Worm (Caenorhabditis elegans) whole organism, midembryonic: ENCODE results near the gene parp-2.

ENCODE experiments used
- T22C8.4 ChIP-seq: fragments of 200-800 bp; sonication (Bioruptor generic); IDR thresholded peaks from 2 replicates; pipeline ENCODE4 v1.3.6; 2022; ENCODE audit warnings: missing genetic modification characterization, missing compliant biosample characterization
- cog-1 ChIP-seq: sonication (generic microtip); optimal IDR thresholded peaks from 2 replicates; lab custom pipeline; 2016; ENCODE audit warnings: missing genetic modification characterization, missing compliant biosample characterization
- flt-1 ChIP-seq: fragments of 200-800 bp; sonication (Bioruptor generic); IDR thresholded peaks from 2 replicates; pipeline ENCODE4 v1.3.6; 2022; ENCODE audit warnings: missing genetic modification characterization, missing compliant biosample characterization
- klf-2 ChIP-seq: fragments of 200-800 bp; sonication (Bioruptor generic); conservative IDR thresholded peaks from 2 replicates; pipeline ENCODE4 v1.3.6; 2022; ENCODE audit warnings: missing genetic modification reagents, missing genetic modification characterization, missing compliant biosample characterization
- med-1 ChIP-seq: sonication (generic microtip); optimal IDR thresholded peaks from 2 replicates; lab custom pipeline; 2017; ENCODE audit warnings: missing genetic modification characterization, mild to moderate bottlenecking, missing compliant biosample characterization, antibody characterized with exemption, missing genetic modification reagents; ENCODE audit not compliant: insufficient read depth
- ref-1 ChIP-seq: fragments of 200-800 bp; sonication (Bioruptor generic); conservative IDR thresholded peaks from 2 replicates; pipeline ENCODE4 v1.3.6; 2022; ENCODE audit warnings: missing genetic modification reagents, missing genetic modification characterization, missing compliant biosample characterization
- tab-1 ChIP-seq: fragments of 200-800 bp; sonication (Bioruptor generic); IDR thresholded peaks from 2 replicates; pipeline ENCODE4 v1.3.6; 2022; ENCODE audit warnings: missing genetic modification characterization, missing compliant biosample characterization
- ztf-23 ChIP-seq: fragments of 200-800 bp; sonication (Bioruptor generic); IDR thresholded peaks from 2 replicates; pipeline ENCODE4 v1.3.6; 2022; ENCODE audit warnings: missing genetic modification reagents, missing genetic modification characterization, missing compliant biosample characterization
- ztf-29 ChIP-seq: fragments of 200-800 bp; sonication (Bioruptor generic); IDR thresholded peaks from 2 replicates; pipeline ENCODE4 v1.3.6; 2022; ENCODE audit warnings: missing genetic modification reagents, missing genetic modification characterization, missing compliant biosample characterization

parp-2 gene

DNA sequence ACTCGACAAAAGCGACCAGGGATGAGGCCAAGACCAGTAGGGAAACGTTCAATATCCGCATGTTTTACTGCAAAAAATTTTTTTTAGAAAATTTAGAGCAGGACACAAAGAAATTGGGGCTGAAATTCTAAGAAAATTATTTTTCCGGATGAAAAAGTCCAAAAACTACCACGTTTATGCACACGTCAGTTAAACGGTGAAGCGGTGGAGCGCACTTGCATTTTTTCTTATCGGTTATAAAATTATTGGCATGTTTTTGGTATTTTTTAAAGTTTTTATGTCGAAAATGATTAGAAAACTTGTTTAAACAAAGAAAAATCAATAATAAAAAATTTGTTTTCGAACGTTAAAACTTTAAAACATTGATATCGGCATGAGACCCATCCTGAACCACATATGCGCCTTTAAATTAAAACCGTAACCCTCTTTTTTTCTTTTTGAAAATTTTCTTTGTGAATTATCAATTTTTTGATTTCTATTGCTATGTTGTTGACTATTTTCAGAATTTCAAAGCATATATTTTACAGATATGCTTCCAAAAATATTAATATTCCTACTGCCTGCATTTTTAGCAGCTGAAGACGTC lies 31.4 kb downstream of the parp-2 start, which contains the start of the genes dnj-20 and ZK1307.8:
TSS of gene dnj-20 (minus strand) at position 67 of the 586 bp plus-strand sequence.
TSS of gene ZK1307.8 (plus strand) at position 504 of the 586 bp plus-strand sequence.
- TF ChIP-seq ztf-23 (no peak), ref-1 (GFP tag; lab: Robert Waterston, UW) (no peak), cog-1 (no peak), med-1 (GFP tag; lab: Kevin White, UChicago) (no peak)

DNA sequence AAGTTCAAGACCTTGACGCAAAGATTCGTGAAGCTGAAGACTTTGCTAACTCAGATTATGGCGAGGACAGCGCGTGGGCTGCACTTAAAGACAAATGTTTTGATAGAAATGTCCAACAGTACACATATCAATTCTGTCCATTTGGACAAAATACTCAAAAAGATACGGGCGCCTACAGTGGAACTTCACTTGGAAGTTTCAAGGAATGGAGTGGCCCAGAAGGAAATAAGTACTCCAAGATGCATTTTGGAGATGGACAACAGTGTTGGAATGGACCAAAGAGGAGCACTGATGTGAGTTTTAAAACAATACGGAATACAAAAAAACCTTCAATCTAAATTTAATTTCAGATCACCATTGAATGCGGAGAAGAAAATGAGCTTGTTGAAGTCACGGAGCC lies 33.1 kb downstream of the parp-2 start:
- TF ChIP-seq ztf-23 = no peak
- TF ChIP-seq med-1 (GFP tag; lab: Kevin White, UChicago) = no peak
- TF ChIP-seq cog-1 = no peak
- TF ChIP-seq T22C8.4 (GFP tag; lab: Robert Waterston, UW) = no peak
- no peak for TF ChIP-seq ztf-29 (GFP tag; lab: Robert Waterston, UW)
- TF ChIP-seq ref-1 (GFP tag; lab: Robert Waterston, UW) = no peak
- no peak for TF ChIP-seq tab-1
- no peak for TF ChIP-seq flt-1

DNA sequence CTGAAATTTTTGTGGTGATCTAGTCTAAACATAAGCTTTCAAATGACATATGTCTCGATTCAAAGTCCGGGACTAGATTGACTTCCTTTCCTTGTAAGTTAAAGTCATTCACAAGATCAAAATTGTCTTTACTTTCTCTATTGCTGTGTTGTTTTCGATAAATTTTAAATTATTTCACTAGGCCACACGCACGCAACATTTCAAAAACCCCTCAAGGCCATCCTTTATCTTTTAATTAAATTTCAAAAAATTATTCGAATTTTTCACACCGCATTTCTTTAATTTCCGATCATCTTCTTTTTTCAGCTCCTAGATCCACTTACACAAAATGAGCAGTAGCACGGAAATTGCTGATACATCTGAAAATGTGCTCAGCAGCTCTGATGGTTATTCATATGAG lies 43.5 kb downstream of the parp-2 start, which contains the start of gene ZK1307.7:
TSS of gene ZK1307.7 (plus strand) at position 301 of the 400 bp plus-strand sequence.
- TF ChIP-seq T22C8.4 (GFP tag; lab: Robert Waterston, UW) = no peak

DNA sequence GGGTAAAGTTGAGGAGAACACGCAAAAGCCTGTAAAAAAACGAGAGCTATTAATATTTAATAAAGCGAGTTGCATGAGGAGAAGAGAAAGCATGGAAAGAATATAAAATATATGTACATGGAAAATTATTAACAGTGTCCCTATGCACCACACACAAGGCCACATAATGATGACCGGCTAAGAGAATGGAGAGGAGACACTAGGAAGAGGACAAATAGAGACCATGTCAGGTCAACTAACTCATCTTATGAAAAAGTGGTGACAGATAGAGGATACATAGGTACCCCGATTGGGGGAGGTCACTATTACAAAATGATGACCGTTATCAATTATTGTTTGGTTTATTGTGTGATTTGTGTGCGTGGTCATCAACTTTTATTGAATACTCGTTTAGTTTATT lies 51.6 kb downstream of the parp-2 start, which contains the start of gene fzr-1:
TSS of gene fzr-1 (minus strand) at position 29 of the 400 bp plus-strand sequence.
- no peak for TF ChIP-seq flt-1
- TF ChIP-seq tab-1 = no peak
- TF ChIP-seq klf-2 (GFP tag; lab: Robert Waterston, UW) = no peak
- TF ChIP-seq T22C8.4 (GFP tag; lab: Robert Waterston, UW) = no peak
- TF ChIP-seq ref-1 (GFP tag; lab: Robert Waterston, UW) = no peak
- no peak for TF ChIP-seq cog-1
- TF ChIP-seq ztf-29 (GFP tag; lab: Robert Waterston, UW) = no peak
- TF ChIP-seq med-1 (GFP tag; lab: Kevin White, UChicago) = no peak
- no peak for TF ChIP-seq ztf-23
